Fruit fly (Drosophila melanogaster) whole organism, embryonic: ENCODE measurements around the gene NimC1.

Source experiments
- BtbVII ChIP-seq: fragments of 200-800 bp; sonication (Bioruptor generic); optimal IDR thresholded peaks from 3 replicates; lab custom pipeline; 2017; ENCODE audit warnings: missing biosample characterization, mild to moderate bottlenecking, missing genetic modification characterization
- C15 ChIP-seq: fragments of 200-800 bp; sonication (Bioruptor generic); IDR thresholded peaks from 3 replicates; pipeline ENCODE4 v1.3.6; 2022; ENCODE audit warnings: missing biosample characterization, missing genetic modification characterization
- CG10274 ChIP-seq: fragments of 200-800 bp; sonication (Bioruptor generic); optimal IDR thresholded peaks from 3 replicates; lab custom pipeline; 2017; ENCODE audit warnings: missing biosample characterization, mild to moderate bottlenecking, missing genetic modification characterization
- CG12155 ChIP-seq: fragments of 200-800 bp; sonication (Bioruptor generic); optimal IDR thresholded peaks from 3 replicates; lab custom pipeline; 2016; ENCODE audit warnings: missing biosample characterization, missing genetic modification characterization
- CG12236 ChIP-seq: fragments of 200-800 bp; sonication (Bioruptor generic); optimal IDR thresholded peaks from 2 replicates; lab custom pipeline; 2016; ENCODE audit warnings: missing biosample characterization, missing genetic modification characterization
- CG12744 ChIP-seq: fragments of 200-800 bp; sonication (Bioruptor generic); optimal IDR thresholded peaks from 2 replicates; lab custom pipeline; 2016; ENCODE audit warnings: missing biosample characterization, missing genetic modification characterization
- CG13296 ChIP-seq: fragments of 200-800 bp; sonication (Bioruptor generic); optimal IDR thresholded peaks from 3 replicates; lab custom pipeline; 2018; ENCODE audit warnings: missing biosample characterization, mild to moderate bottlenecking, missing genetic modification characterization
- CG14014 ChIP-seq: fragments of 200-800 bp; sonication (Bioruptor generic); IDR thresholded peaks from 2 replicates; pipeline ENCODE4 v1.3.6; 2022; ENCODE audit warnings: missing biosample characterization, missing genetic modification characterization
- CG15269 ChIP-seq: fragments of 200-800 bp; sonication (Bioruptor generic); optimal IDR thresholded peaks from 2 replicates; lab custom pipeline; 2018; ENCODE audit warnings: missing biosample characterization, mild to moderate bottlenecking, missing genetic modification characterization, moderate library complexity
- CG17361 ChIP-seq: fragments of 200-800 bp; sonication (Bioruptor generic); IDR thresholded peaks from 3 replicates; pipeline ENCODE4 v1.3.6; 2022; ENCODE audit warnings: missing biosample characterization, missing genetic modification characterization
- CG17829 ChIP-seq: fragments of 200-800 bp; optimal IDR thresholded peaks from 2 replicates; lab custom pipeline; 2019; ENCODE audit warnings: missing biosample characterization, mild to moderate bottlenecking, missing genetic modification characterization, moderate library complexity
- CG1792 ChIP-seq: fragments of 200-800 bp; sonication (Bioruptor generic); optimal IDR thresholded peaks from 2 replicates; lab custom pipeline; 2016; ENCODE audit warnings: missing biosample characterization, missing genetic modification characterization
- CG18011 ChIP-seq: fragments of 200-800 bp; sonication (Bioruptor generic); optimal IDR thresholded peaks from 2 replicates; lab custom pipeline; 2017; ENCODE audit warnings: missing biosample characterization, missing genetic modification characterization, mild to moderate bottlenecking, moderate library complexity, missing genotype
- CG18476 ChIP-seq: fragments of 200-800 bp; sonication (Bioruptor generic); optimal IDR thresholded peaks from 2 replicates; lab custom pipeline; 2016; ENCODE audit warnings: missing biosample characterization, mild to moderate bottlenecking, missing genetic modification characterization
- CG2202 ChIP-seq: fragments of 200-800 bp; sonication (Bioruptor generic); optimal IDR thresholded peaks from 2 replicates; lab custom pipeline; 2018; ENCODE audit warnings: missing biosample characterization, mild to moderate bottlenecking, missing genetic modification characterization
- CG2712 ChIP-seq: fragments of 200-800 bp; optimal IDR thresholded peaks from 3 replicates; lab custom pipeline; 2019; ENCODE audit warnings: missing biosample characterization, mild to moderate bottlenecking, missing genetic modification characterization, moderate library complexity
- CG31365 ChIP-seq: fragments of 200-800 bp; sonication (Bioruptor generic); optimal IDR thresholded peaks from 2 replicates; lab custom pipeline; 2018; ENCODE audit warnings: missing biosample characterization, mild to moderate bottlenecking, missing genetic modification characterization
- CG3407 ChIP-seq: fragments of 200-800 bp; sonication (Bioruptor generic); optimal IDR thresholded peaks from 2 replicates; lab custom pipeline; 2018; ENCODE audit warnings: missing biosample characterization, mild to moderate bottlenecking, missing genetic modification characterization
- CG34422 ChIP-seq: fragments of 200-800 bp; sonication (Bioruptor generic); IDR thresholded peaks from 3 replicates; pipeline ENCODE4 v1.3.6; 2022; ENCODE audit warnings: missing biosample characterization, missing genetic modification characterization
- CG4282 ChIP-seq: fragments of 200-800 bp; sonication (Bioruptor generic); optimal IDR thresholded peaks from 2 replicates; lab custom pipeline; 2016; ENCODE audit warnings: missing biosample characterization, missing genetic modification characterization
- CG4360 ChIP-seq: fragments of 200-800 bp; sonication (Bioruptor generic); IDR thresholded peaks from 2 replicates; pipeline ENCODE4 v1.3.6; 2022; ENCODE audit warnings: missing biosample characterization, missing genetic modification characterization
- CG6175 ChIP-seq: fragments of 200-800 bp; sonication (Bioruptor generic); IDR thresholded peaks from 3 replicates; pipeline ENCODE4 v1.3.6; 2022; ENCODE audit warnings: missing biosample characterization, missing genetic modification characterization
- CG8089 ChIP-seq: fragments of 200-800 bp; sonication (Bioruptor generic); optimal IDR thresholded peaks from 3 replicates; lab custom pipeline; 2016; ENCODE audit warnings: missing biosample characterization, missing genetic modification characterization
- CG8388 ChIP-seq: fragments of 200-800 bp; sonication (Bioruptor generic); optimal IDR thresholded peaks from 2 replicates; lab custom pipeline; 2019; ENCODE audit warnings: missing biosample characterization, mild to moderate bottlenecking, missing genetic modification characterization, moderate library complexity
- CG8944 ChIP-seq: fragments of 200-800 bp; sonication (Bioruptor generic); optimal IDR thresholded peaks from 3 replicates; lab custom pipeline; 2016; ENCODE audit warnings: missing biosample characterization, missing genetic modification characterization
- CG9727 ChIP-seq: fragments of 200-800 bp; sonication (Bioruptor generic); optimal IDR thresholded peaks from 3 replicates; lab custom pipeline; 2017; ENCODE audit warnings: missing biosample characterization, mild to moderate bottlenecking, missing genetic modification characterization
- CG9817 ChIP-seq: fragments of 200-800 bp; sonication (Bioruptor generic); optimal IDR thresholded peaks from 2 replicates; lab custom pipeline; 2018; ENCODE audit warnings: missing biosample characterization, mild to moderate bottlenecking, missing genetic modification characterization, moderate library complexity
- CHES-1-like ChIP-seq: fragments of 200-800 bp; sonication (Bioruptor generic); optimal IDR thresholded peaks from 2 replicates; lab custom pipeline; 2016; ENCODE audit warnings: missing biosample characterization, missing genetic modification characterization
- Fer3 ChIP-seq: fragments of 200-800 bp; sonication (Bioruptor generic); optimal IDR thresholded peaks from 2 replicates; lab custom pipeline; 2018; ENCODE audit warnings: missing biosample characterization, mild to moderate bottlenecking, missing genetic modification characterization, moderate library complexity
- HLH54F ChIP-seq: fragments of 200-800 bp; sonication (Bioruptor generic); optimal IDR thresholded peaks from 3 replicates; lab custom pipeline; 2016; ENCODE audit warnings: missing biosample characterization, missing genetic modification characterization
- HmgD ChIP-seq: fragments of 200-800 bp; sonication (Bioruptor generic); optimal IDR thresholded peaks from 3 replicates; lab custom pipeline; 2016; ENCODE audit warnings: missing biosample characterization, missing genetic modification characterization
- Kr ChIP-seq: fragments of 200-800 bp; sonication (Bioruptor generic); optimal IDR thresholded peaks from 2 replicates; lab custom pipeline; 2017; ENCODE audit warnings: missing biosample characterization, mild to moderate bottlenecking, missing genetic modification characterization
- NK7.1 ChIP-seq: fragments of 200-800 bp; sonication (Bioruptor generic); optimal IDR thresholded peaks from 3 replicates; lab custom pipeline; 2016; ENCODE audit warnings: missing biosample characterization, missing genetic modification characterization
- Nf-YC ChIP-seq: fragments of 200-800 bp; optimal IDR thresholded peaks from 3 replicates; lab custom pipeline; 2019; ENCODE audit warnings: missing biosample characterization, mild to moderate bottlenecking, missing genetic modification characterization, moderate library complexity
- az2 ChIP-seq: fragments of 200-800 bp; sonication (Bioruptor generic); optimal IDR thresholded peaks from 3 replicates; lab custom pipeline; 2016; ENCODE audit warnings: missing biosample characterization, missing genetic modification characterization
- cas ChIP-seq: fragments of 200-800 bp; sonication (Bioruptor generic); IDR thresholded peaks from 2 replicates; pipeline ENCODE4 v1.3.6; 2022; ENCODE audit warnings: missing biosample characterization, missing genetic modification characterization
- esg ChIP-seq: fragments of 200-800 bp; sonication (Bioruptor generic); conservative IDR thresholded peaks from 2 replicates; pipeline ENCODE4 v1.3.6; 2022; ENCODE audit warnings: missing biosample characterization, missing genetic modification characterization
- fd102C ChIP-seq: fragments of 200-800 bp; sonication (Bioruptor generic); optimal IDR thresholded peaks from 2 replicates; lab custom pipeline; 2018; ENCODE audit warnings: missing biosample characterization, mild to moderate bottlenecking, missing genetic modification characterization, moderate library complexity
- fu2 ChIP-seq: fragments of 200-800 bp; sonication (Bioruptor generic); optimal IDR thresholded peaks from 2 replicates; lab custom pipeline; 2016; ENCODE audit warnings: missing biosample characterization, missing genetic modification characterization
- gfzf ChIP-seq: fragments of 200-800 bp; sonication (Bioruptor generic); optimal IDR thresholded peaks from 2 replicates; lab custom pipeline; 2016; ENCODE audit warnings: missing biosample characterization, mild to moderate bottlenecking, missing genetic modification characterization, moderate library complexity
- hth ChIP-seq: fragments of >200 bp; optimal IDR thresholded peaks from 2 replicates; lab custom pipeline; 2017; ENCODE audit warnings: inconsistent platforms
- jing ChIP-seq: fragments of 200-800 bp; sonication (Bioruptor generic); optimal IDR thresholded peaks from 2 replicates; lab custom pipeline; 2018; ENCODE audit warnings: missing biosample characterization, mild to moderate bottlenecking, missing genetic modification characterization
- pros ChIP-seq: fragments of 200-800 bp; sonication (Bioruptor generic); optimal IDR thresholded peaks from 3 replicates; lab custom pipeline; 2019; ENCODE audit warnings: missing biosample characterization, mild to moderate bottlenecking, missing genetic modification characterization, moderate library complexity
- sc ChIP-seq, 3 experiments: fragments of >200 bp in 2 of 3; fragments of 200-800 bp in 1 of 3; sonication (Bioruptor generic) in 1 of 3; optimal IDR thresholded peaks; 2 replicates in 2 of 3; 3 replicates in 1 of 3; lab custom pipeline; 2017; ENCODE audit warnings: mild to moderate bottlenecking in 1 of 3, missing biosample characterization in 1 of 3, missing genetic modification characterization in 1 of 3, missing genetic modification reagents in 1 of 3
- scrt ChIP-seq: fragments of 200-800 bp; sonication (Bioruptor generic); optimal IDR thresholded peaks from 2 replicates; lab custom pipeline; 2018; ENCODE audit warnings: missing biosample characterization, mild to moderate bottlenecking, missing genetic modification characterization, moderate library complexity
- sens ChIP-seq: fragments of 200-800 bp; sonication (Bioruptor generic); peaks from one replicate; lab custom pipeline; 2016; ENCODE audit warnings: missing biosample characterization, missing genetic modification characterization
- sima ChIP-seq: fragments of 200-800 bp; sonication (Bioruptor generic); optimal IDR thresholded peaks from 2 replicates; lab custom pipeline; 2016; ENCODE audit warnings: missing biosample characterization, missing genetic modification characterization
- sr ChIP-seq: fragments of 200-800 bp; sonication (Bioruptor generic); IDR thresholded peaks from 3 replicates; pipeline ENCODE4 v1.3.6; 2022; ENCODE audit warnings: missing biosample characterization, missing genetic modification characterization

The NimC1 gene

DNA sequence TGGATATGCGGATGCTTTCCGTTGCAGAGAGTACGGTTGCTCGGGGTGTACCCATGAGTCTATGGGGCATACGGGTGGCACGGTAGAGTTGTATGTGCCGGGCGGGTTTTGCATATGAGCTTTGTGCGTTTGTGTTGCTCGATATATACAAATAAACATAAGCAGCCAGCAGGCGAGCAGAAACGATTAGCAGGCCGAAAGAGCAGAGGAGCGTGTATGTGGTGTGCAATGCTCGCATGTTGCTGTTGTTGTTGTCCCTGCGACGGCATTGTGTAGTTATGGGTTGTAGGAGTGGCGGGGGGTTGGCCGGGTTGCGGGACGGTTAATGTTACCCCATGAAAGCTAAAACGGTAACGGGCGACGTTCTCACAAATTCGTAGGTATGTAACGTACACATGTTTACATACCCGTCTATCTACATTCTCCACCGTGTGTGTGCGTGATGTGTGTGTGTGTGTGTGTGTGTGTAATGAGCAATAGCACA, 45.1 kb upstream of the NimC1 start (continued):
- TF ChIP-seq CG3407 (GFP tag; lab: Kevin White, UChicago) (no peak), hth (lab: Kevin White, UChicago) (no peak), CG17361 (GFP tag; lab: Robert Waterston, UW) (no peak)

DNA sequence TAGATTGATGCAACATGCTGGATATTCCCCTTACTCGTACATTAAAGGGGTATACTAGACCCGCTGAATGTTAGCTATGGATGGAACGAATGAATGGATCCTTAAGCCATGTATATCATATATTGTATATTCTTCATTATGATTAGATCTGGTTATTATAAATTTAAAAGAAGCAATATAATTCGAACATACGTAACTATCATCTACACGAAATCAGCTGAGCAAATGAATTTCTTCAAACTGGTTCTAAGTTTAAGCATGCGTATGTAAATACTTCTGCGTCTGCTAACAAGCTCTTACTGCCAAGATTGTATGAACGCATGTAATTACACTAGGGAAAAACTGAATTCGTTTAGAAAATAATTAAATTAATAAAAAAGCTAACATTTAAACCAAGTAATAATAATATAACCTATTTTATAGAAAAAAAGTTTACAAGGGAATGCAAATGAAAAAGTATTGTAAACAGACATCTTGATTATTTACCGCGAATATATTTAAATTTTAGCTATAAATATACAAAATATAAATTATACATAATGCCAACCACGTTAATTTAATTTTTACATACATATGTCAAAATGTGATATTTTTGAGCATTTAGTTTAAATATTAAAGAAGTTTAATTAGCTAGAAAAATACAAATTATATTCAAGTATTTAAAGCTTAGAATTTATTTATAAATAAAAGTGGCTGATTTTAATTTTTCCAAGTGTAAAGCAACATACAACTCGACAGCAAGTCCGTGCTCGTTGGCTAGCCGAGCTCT, 44.5 kb upstream of the NimC1 start:
- TF ChIP-seq CG4360 (GFP tag; lab: Robert Waterston, UW) (no peak), HmgD (no peak), CG18476 (GFP tag; lab: Kevin White, UChicago) (no peak), az2 (GFP tag; lab: Kevin White, UChicago) (peak; percentile 40), CG14014 (GFP tag; lab: Robert Waterston, UW) (no peak), scrt (no peak), sr (GFP tag; lab: Robert Waterston, UW) (no peak), CG13296 (GFP tag; lab: Kevin White, UChicago) (no peak), CG1792 (GFP tag; lab: Kevin White, UChicago) (no peak), CG6175 (GFP tag; lab: Robert Waterston, UW) (0 out of 3 replicates have a peak, but pooled peaks have one; percentile 17), Kr (GFP tag; lab: Kevin White, UChicago) (no peak), CG12155 (GFP tag; lab: Kevin White, UChicago) (no peak), CHES-1-like (no peak), CG31365 (tag; lab: Kevin White, UChicago) (no peak), CG8388 (peak; percentile 79), sc (optimal IDR thresholded peaks at IDR 0.05; lab: Kevin White, UChicago) (no peak), sc (GFP tag; optimal IDR thresholded peaks at IDR 0.05; lab: Kevin White, UChicago) (peak; percentile 51), CG2712 (tag; lab: Kevin White, UChicago) (peak; percentile 87), sima (GFP tag; lab: Kevin White, UChicago) (no peak), fu2 (GFP tag; lab: Kevin White, UChicago) (peak; percentile 33), CG4282 (GFP tag; lab: Kevin White, UChicago) (no peak), Nf-YC (tag; lab: Kevin White, UChicago) (peak; percentile 15), BtbVII (GFP tag; lab: Kevin White, UChicago) (no peak), Fer3 (tag; lab: Kevin White, UChicago) (peak; percentile 36), CG12744 (GFP tag; lab: Kevin White, UChicago) (no peak), CG9727 (peak; percentile 88), CG9817 (tag; lab: Kevin White, UChicago) (peak; percentile 10), CG10274 (GFP tag; lab: Kevin White, UChicago) (no peak), gfzf (no peak), cas (0 out of 2 replicates have a peak, but pooled peaks have one; percentile 5), NK7.1 (GFP tag; lab: Kevin White, UChicago) (no peak), HLH54F (GFP tag; lab: Kevin White, UChicago) (peak; percentile 28), sens (GFP tag; lab: Kevin White, UChicago) (peak; percentile 94), C15 (no peak), CG18011 (GFP tag; lab: Kevin White, UChicago) (no peak), CG17829 (peak; percentile 52), pros (GFP tag; lab: Kevin White, UChicago) (no peak), CG8944 (GFP tag; lab: Kevin White, UChicago) (no peak), CG15269 (tag; lab: Kevin White, UChicago) (peak; percentile 69), fd102C (GFP tag; lab: Kevin White, UChicago) (no peak), CG8089 (GFP tag; lab: Kevin White, UChicago) (peak; percentile 46), CG2202 (peak; percentile 61), jing (GFP tag; lab: Kevin White, UChicago) (peak; percentile 46), CG34422 (GFP tag; lab: Robert Waterston, UW) (peak; percentile 64), esg (GFP tag; lab: Robert Waterston, UW) (peak; percentile 53), CG12236 (GFP tag; lab: Kevin White, UChicago) (no peak)
